Worm (Caenorhabditis elegans) whole organism, L1 larva: ENCODE data around the gene T16G12.6.
A peak's percentile ranks its signal among the peaks of the same experiment; 100 is the strongest.

Experiments
- F16B12.6 ChIP-seq: fragments of 150-350 bp; optimal IDR thresholded peaks from 2 replicates; lab custom pipeline; 2014; ENCODE audit warnings: missing biosample characterization, missing genetic modification characterization
- Y116A8C.19 ChIP-seq: sonication (generic microtip); optimal IDR thresholded peaks from 2 replicates; lab custom pipeline; 2016; ENCODE audit warnings: missing compliant biosample characterization, missing genetic modification characterization, borderline replicate concordance
- aha-1 ChIP-seq: fragments of 150-350 bp; optimal IDR thresholded peaks from 2 replicates; lab custom pipeline; 2014; ENCODE audit warnings: missing biosample characterization, missing genetic modification characterization
- aly-2 ChIP-seq: fragments of 150-350 bp; optimal IDR thresholded peaks from 2 replicates; lab custom pipeline; 2014; ENCODE audit warnings: missing biosample characterization, missing genetic modification characterization
- ama-1 ChIP-seq: fragments of 150-350 bp; optimal IDR thresholded peaks from 2 replicates; lab custom pipeline; 2014
- ceh-63 ChIP-seq: fragments of 200-800 bp; sonication (Bioruptor generic); optimal IDR thresholded peaks from 2 replicates; lab custom pipeline; 2018; ENCODE audit warnings: mild to moderate bottlenecking, missing genetic modification characterization, missing compliant biosample characterization
- ceh-8 ChIP-seq: fragments of 200-800 bp; sonication (Bioruptor generic); optimal IDR thresholded peaks from 2 replicates; lab custom pipeline; 2018; ENCODE audit warnings: mild to moderate bottlenecking, missing genetic modification characterization, moderate library complexity, missing compliant biosample characterization
- ceh-82 ChIP-seq, 3 experiments: fragments of 150-350 bp in 1 of 3; sonication (generic microtip) in 2 of 3; optimal IDR thresholded peaks; 2 replicates each; lab custom pipeline; 2014 to 2017; ENCODE audit warnings: missing biosample characterization in 3 of 3, missing genetic modification characterization in 3 of 3
- ceh-90 ChIP-seq: sonication (generic microtip); optimal IDR thresholded peaks from 2 replicates; lab custom pipeline; 2016; ENCODE audit warnings: missing genetic modification characterization, missing compliant biosample characterization
- dpl-1 ChIP-seq, 3 experiments: fragments of 150-350 bp in 2 of 3; sonication (generic microtip) in 1 of 3; optimal IDR thresholded peaks; 2 replicates each; lab custom pipeline; 2014 to 2017; ENCODE audit warnings: missing biosample characterization in 3 of 3, missing genetic modification characterization in 3 of 3, missing genetic modification reagents in 3 of 3
- dsc-1 ChIP-seq: sonication (generic microtip); optimal IDR thresholded peaks from 2 replicates; lab custom pipeline; 2016; ENCODE audit warnings: mild to moderate bottlenecking, missing genetic modification characterization, missing compliant biosample characterization
- efl-1 ChIP-seq, 4 experiments: fragments of 150-350 bp; optimal IDR thresholded peaks in 3 of 4; peaks in 1 of 4; 1 replicate in 1 of 4; 2 replicates in 3 of 4; lab custom pipeline; 2014; ENCODE audit warnings: missing biosample characterization in 2 of 4, missing genetic modification characterization in 2 of 4, missing genetic modification reagents in 2 of 4
- egl-13 ChIP-seq: sonication (generic microtip); optimal IDR thresholded peaks from 2 replicates; lab custom pipeline; 2016; ENCODE audit warnings: missing genotype, missing genetic modification reagents, missing genetic modification characterization, missing compliant biosample characterization
- elt-3 ChIP-seq, 6 experiments: fragments of 150-350 bp in 1 of 6; sonication (generic microtip); optimal IDR thresholded peaks; 2 replicates each; lab custom pipeline; 2017 to 2018; ENCODE audit warnings: missing biosample characterization in 6 of 6, missing genetic modification characterization in 6 of 6, inconsistent platforms in 1 of 6
- ets-5 ChIP-seq: fragments of 200-800 bp; sonication (Bioruptor generic); IDR thresholded peaks from 2 replicates; pipeline ENCODE4 v1.3.6; 2022; ENCODE audit warnings: missing genetic modification characterization, missing compliant biosample characterization
- fkh-10 ChIP-seq: sonication (generic microtip); optimal IDR thresholded peaks from 2 replicates; lab custom pipeline; 2017; ENCODE audit warnings: missing biosample characterization, missing genetic modification reagents, missing genetic modification characterization
- grh-1 ChIP-seq: fragments of 200-800 bp; sonication (Bioruptor generic); IDR thresholded peaks from 2 replicates; pipeline ENCODE4 v1.3.6; 2022; ENCODE audit warnings: missing genetic modification reagents, missing genetic modification characterization, missing compliant biosample characterization
- hlh-17 ChIP-seq: fragments of 200-800 bp; sonication (Bioruptor generic); optimal IDR thresholded peaks from 2 replicates; lab custom pipeline; 2018; ENCODE audit warnings: missing genetic modification characterization, mild to moderate bottlenecking, missing compliant biosample characterization, moderate library complexity, borderline replicate concordance
- hlh-4 ChIP-seq: sonication (generic microtip); optimal IDR thresholded peaks from 2 replicates; lab custom pipeline; 2016; ENCODE audit warnings: mild to moderate bottlenecking, missing genetic modification characterization, missing compliant biosample characterization
- hpl-2 ChIP-seq: fragments of 150-350 bp; optimal IDR thresholded peaks from 2 replicates; lab custom pipeline; 2014; ENCODE audit warnings: missing biosample characterization, missing genetic modification reagents, missing genetic modification characterization
- isw-1 ChIP-seq: fragments of 200-800 bp; sonication (Bioruptor generic); IDR thresholded peaks from 2 replicates; pipeline ENCODE4 v1.3.6; 2022; ENCODE audit warnings: missing genetic modification characterization, missing compliant biosample characterization
- lin-14 ChIP-seq: fragments of 200-800 bp; sonication (Bioruptor generic); optimal IDR thresholded peaks from 2 replicates; lab custom pipeline; 2018; ENCODE audit warnings: mild to moderate bottlenecking, missing genetic modification characterization, moderate library complexity, missing compliant biosample characterization
- lin-15B ChIP-seq: fragments of 150-350 bp; sonication (generic microtip); optimal IDR thresholded peaks from 3 replicates; lab custom pipeline; 2014; ENCODE audit warnings: missing biosample characterization, missing genetic modification characterization
- lin-35 ChIP-seq, 2 experiments: fragments of 150-350 bp; optimal IDR thresholded peaks; 2 replicates each; lab custom pipeline; 2014; ENCODE audit warnings: missing biosample characterization in 2 of 2, missing genetic modification characterization in 2 of 2, missing genetic modification reagents in 2 of 2
- lin-39 ChIP-seq: fragments of 150-350 bp; optimal IDR thresholded peaks from 2 replicates; lab custom pipeline; 2014; ENCODE audit warnings: missing biosample characterization, missing genetic modification reagents, missing genetic modification characterization
- lir-3 ChIP-seq: sonication (generic microtip); optimal IDR thresholded peaks from 2 replicates; lab custom pipeline; 2016; ENCODE audit warnings: mild to moderate bottlenecking, missing genetic modification characterization, moderate library complexity, missing compliant biosample characterization; ENCODE audit not compliant: poor library complexity
- lsy-2 ChIP-seq, 2 experiments: fragments of 150-350 bp; optimal IDR thresholded peaks; 2 replicates each; lab custom pipeline; 2014; ENCODE audit warnings: missing biosample characterization in 2 of 2, missing genetic modification characterization in 2 of 2
- mef-2 ChIP-seq: fragments of 150-350 bp; optimal IDR thresholded peaks from 2 replicates; lab custom pipeline; 2014; ENCODE audit warnings: missing biosample characterization, missing genetic modification characterization
- mep-1 ChIP-seq: fragments of 150-350 bp; optimal IDR thresholded peaks from 2 replicates; lab custom pipeline; 2014; ENCODE audit warnings: missing biosample characterization, missing genetic modification characterization
- nhr-12 ChIP-seq: sonication (generic microtip); optimal IDR thresholded peaks from 2 replicates; lab custom pipeline; 2017; ENCODE audit warnings: missing biosample characterization, missing genetic modification characterization
- nhr-20 ChIP-seq: sonication (generic microtip); optimal IDR thresholded peaks from 2 replicates; lab custom pipeline; 2016; ENCODE audit warnings: mild to moderate bottlenecking, missing genetic modification characterization, missing compliant biosample characterization
- nhr-237 ChIP-seq: fragments of 150-350 bp; optimal IDR thresholded peaks from 2 replicates; lab custom pipeline; 2014; ENCODE audit warnings: missing biosample characterization, missing genetic modification characterization
- nhr-76 ChIP-seq: sonication (generic microtip); optimal IDR thresholded peaks from 2 replicates; lab custom pipeline; 2017; ENCODE audit warnings: missing biosample characterization, missing genetic modification characterization
- nhr-77 ChIP-seq: fragments of 150-350 bp; optimal IDR thresholded peaks from 2 replicates; lab custom pipeline; 2014; ENCODE audit warnings: missing biosample characterization, missing genetic modification characterization
- nhr-85 ChIP-seq: sonication (generic microtip); peaks from one replicate; lab custom pipeline; 2016; ENCODE audit warnings: missing genetic modification characterization, inconsistent platforms, missing compliant biosample characterization
- nhr-90 ChIP-seq: sonication (generic microtip); optimal IDR thresholded peaks from 2 replicates; lab custom pipeline; 2016; ENCODE audit warnings: mild to moderate bottlenecking, missing genetic modification characterization, missing compliant biosample characterization; ENCODE audit not compliant: poor library complexity
- rnt-1 ChIP-seq: sonication (generic microtip); optimal IDR thresholded peaks from 2 replicates; lab custom pipeline; 2016; ENCODE audit warnings: mild to moderate bottlenecking, missing genetic modification characterization, moderate library complexity, missing compliant biosample characterization
- skn-1 ChIP-seq: fragments of 150-350 bp; optimal IDR thresholded peaks from 2 replicates; lab custom pipeline; 2014; ENCODE audit warnings: missing biosample characterization, missing genetic modification characterization
- snu-23 ChIP-seq: sonication (generic microtip); optimal IDR thresholded peaks from 2 replicates; lab custom pipeline; 2016; ENCODE audit warnings: missing genetic modification characterization, missing compliant biosample characterization
- sptf-1 ChIP-seq: fragments of 150-350 bp; optimal IDR thresholded peaks from 2 replicates; lab custom pipeline; 2014; ENCODE audit warnings: missing biosample characterization, missing genetic modification characterization
- swsn-7 ChIP-seq: sonication (generic microtip); optimal IDR thresholded peaks from 2 replicates; lab custom pipeline; 2016; ENCODE audit warnings: missing genetic modification characterization, missing compliant biosample characterization
- unc-62 ChIP-seq: fragments of 150-350 bp; optimal IDR thresholded peaks from 2 replicates; lab custom pipeline; 2014; ENCODE audit warnings: missing biosample characterization, missing genetic modification reagents, missing genetic modification characterization
- unc-98 ChIP-seq: fragments of 200-800 bp; sonication (Bioruptor generic); IDR thresholded peaks from 2 replicates; pipeline ENCODE4 v1.3.6; 2022; ENCODE audit warnings: missing genetic modification characterization, missing compliant biosample characterization
- zag-1 ChIP-seq: fragments of 150-350 bp; optimal IDR thresholded peaks from 2 replicates; lab custom pipeline; 2014; ENCODE audit warnings: missing biosample characterization, missing genetic modification characterization
- zip-4 ChIP-seq: fragments of 200-800 bp; sonication (Bioruptor generic); optimal IDR thresholded peaks from 2 replicates; lab custom pipeline; 2018; ENCODE audit warnings: mild to moderate bottlenecking, missing genetic modification characterization, moderate library complexity, missing compliant biosample characterization
- ztf-11 ChIP-seq, 2 experiments: sonication (generic microtip); optimal IDR thresholded peaks; 2 replicates each; lab custom pipeline; 2016 to 2017; ENCODE audit warnings: missing genetic modification characterization in 2 of 2, missing biosample characterization in 1 of 2, missing compliant biosample characterization in 1 of 2
- ztf-4 ChIP-seq: fragments of 150-350 bp; optimal IDR thresholded peaks from 2 replicates; lab custom pipeline; 2014; ENCODE audit warnings: missing biosample characterization, missing genetic modification characterization

T16G12.6 gene

ce11 chrIII:10120076-10120831 lies 50.9 kb downstream of the T16G12.6 start, which contains the start of the genes gtf-2H3 and ham-3:
Gene gtf-2H3, minus strand, starts transcription at chrIII:10120148.
Gene ham-3, plus strand, starts transcription at chrIII:10120781.
- TF ChIP-seq lin-14 (GFP tag; lab: Kevin White, UChicago) (peak; percentile 59), nhr-77 (no peak), nhr-90 (tag; lab: Kevin White, UChicago) (no peak), zag-1 (no peak), lin-35 (GFP tag; optimal IDR thresholded peaks at IDR 0.05; lab: Kevin White, UChicago) (no peak), aha-1 (tag; lab: Kevin White, UChicago) (no peak), ceh-82 (tag; optimal IDR thresholded peaks at IDR 0.05; lab: Kevin White, UChicago) (peak in 1 of 3 experiments; percentile 15), ets-5 (no peak), skn-1 (tag; lab: Kevin White, UChicago) (no peak), efl-1 (optimal IDR thresholded peaks at IDR 0.05; lab: Kevin White, UChicago) (peak; percentile 13 to 28), efl-1 (GFP tag; optimal IDR thresholded peaks at IDR 0.05 in 1 of 2; lab: Kevin White, UChicago) (peak; percentile 3 to 35), hlh-17 (GFP tag; lab: Kevin White, UChicago) (no peak), F16B12.6 (peak; percentile 15), unc-98 (GFP tag; lab: Robert Waterston, UW) (no peak), ztf-4 (tag; lab: Kevin White, UChicago) (no peak), nhr-12 (tag; lab: Kevin White, UChicago) (no peak), nhr-76 (no peak), unc-62 (GFP tag; lab: Kevin White, UChicago) (no peak), fkh-10 (no peak), dpl-1 (GFP tag; optimal IDR thresholded peaks at IDR 0.05; lab: Kevin White, UChicago) (no peak), mep-1 (tag; lab: Kevin White, UChicago) (peak; percentile 2), rnt-1 (tag; lab: Kevin White, UChicago) (peak; percentile 19), lsy-2 (tag; optimal IDR thresholded peaks at IDR 0.05; lab: Kevin White, UChicago) (peak in 1 of 2 experiments; percentile 28), lir-3 (peak; percentile 32), ceh-63 (GFP tag; lab: Kevin White, UChicago) (no peak), snu-23 (GFP tag; lab: Kevin White, UChicago) (no peak), mef-2 (tag; lab: Kevin White, UChicago) (no peak), aly-2 (tag; lab: Kevin White, UChicago) (no peak), dsc-1 (tag; lab: Kevin White, UChicago) (peak; percentile 6), isw-1 (GFP tag; lab: Robert Waterston, UW) (no peak), ceh-90 (tag; lab: Kevin White, UChicago) (no peak), sptf-1 (tag; lab: Kevin White, UChicago) (no peak), ztf-11 (tag; optimal IDR thresholded peaks at IDR 0.05; lab: Kevin White, UChicago) (peak in 1 of 2 experiments; percentile 6), swsn-7 (tag; lab: Kevin White, UChicago) (no peak), ceh-8 (GFP tag; lab: Kevin White, UChicago) (no peak), nhr-237 (tag; lab: Kevin White, UChicago) (no peak)

- TF ChIP-seq nhr-85 (tag; lab: Kevin White, UChicago) (no peak), nhr-237 (tag; lab: Kevin White, UChicago) (no peak), hlh-4 (tag; lab: Kevin White, UChicago) (no peak), ztf-4 (tag; lab: Kevin White, UChicago) (no peak), ets-5 (no peak), ama-1 (no peak), hpl-2 (GFP tag; lab: Kevin White, UChicago) (no peak), zip-4 (GFP tag; lab: Kevin White, UChicago) (no peak), lir-3 (peak; percentile 71), lin-39 (tag; lab: Kevin White, UChicago) (no peak), nhr-20 (peak; percentile 36), egl-13 (tag; lab: Kevin White, UChicago) (peak; percentile 59), grh-1 (GFP tag; lab: Robert Waterston, UW) (no peak), lin-14 (GFP tag; lab: Kevin White, UChicago) (peak; percentile 82), unc-62 (GFP tag; lab: Kevin White, UChicago) (no peak), lin-15B (peak; percentile 64), lsy-2 (tag; optimal IDR thresholded peaks at IDR 0.05; lab: Kevin White, UChicago) (peak; percentile 43 to 55), snu-23 (GFP tag; lab: Kevin White, UChicago) (peak; percentile 58), unc-98 (GFP tag; lab: Robert Waterston, UW) (peak; percentile 72), ceh-63 (GFP tag; lab: Kevin White, UChicago) (no peak), Y116A8C.19 (no peak), nhr-77 (no peak), hlh-17 (GFP tag; lab: Kevin White, UChicago) (no peak), elt-3 (tag; optimal IDR thresholded peaks at IDR 0.05; lab: Kevin White, UChicago) (no peak)
These were observed 54.3 kb downstream of the T16G12.6 start, which contains the start of gene ttll-4 for ce11 chrIII:10123586-10124233. Gene ttll-4, plus strand, starts transcription at chrIII:10124183.
